Fruit fly (Drosophila melanogaster): Measurements from ENCODE around the gene CG17219.

Gene CG17219

dm6 chr2L:2992664-2993174, 36.3 kb upstream of the CG17219 start, which contains the start of the genes okr and CG3558 (continued):
- TF ChIP-seq chinmo (GFP tag; IDR thresholded peaks at IDR 0.05; ENCODE audit: partially characterized antibody): no peak
- TF ChIP-seq sim (GFP tag; IDR thresholded peaks at IDR 0.05): no peak
- TF ChIP-seq trh (GFP tag; optimal IDR thresholded peaks at IDR 0.05): no peak
- TF ChIP-seq zf30C (GFP tag; optimal IDR thresholded peaks at IDR 0.05): no peak
- no peak for TF ChIP-seq HmgD (GFP tag; optimal IDR thresholded peaks at IDR 0.05)
- no peak for TF ChIP-seq ro (GFP tag; IDR thresholded peaks at IDR 0.05)
- TF ChIP-seq Mad (GFP tag; optimal IDR thresholded peaks at IDR 0.05): no peak
- no peak for TF ChIP-seq CG6813 (GFP tag; optimal IDR thresholded peaks at IDR 0.05)
- TF ChIP-seq CG17361 (GFP tag; IDR thresholded peaks at IDR 0.05): no peak
- TF ChIP-seq Sry-δ (GFP tag; optimal IDR thresholded peaks at IDR 0.05): peak; percentile 89
- no peak for TF ChIP-seq Optix (GFP tag; IDR thresholded peaks at IDR 0.05)
- no peak for TF ChIP-seq CG3065 (GFP tag; optimal IDR thresholded peaks at IDR 0.05)
- no peak for TF ChIP-seq fd96Cb (tag; optimal IDR thresholded peaks at IDR 0.05)
- TF ChIP-seq Max (GFP tag; optimal IDR thresholded peaks at IDR 0.05): no peak
- peak in 1 of 3 experiments; percentile 7 for TF ChIP-seq lola (GFP tag; optimal IDR thresholded peaks at IDR 0.05)
- no peak for TF ChIP-seq CG18764 (GFP tag; optimal IDR thresholded peaks at IDR 0.05)
- TF ChIP-seq Lpt (GFP tag; optimal IDR thresholded peaks at IDR 0.05): no peak
- no peak for TF ChIP-seq Doc2 (GFP tag; IDR thresholded peaks at IDR 0.05)
- TF ChIP-seq CG8281 (tag; optimal IDR thresholded peaks at IDR 0.05): no peak
- peak; percentile 87 for TF ChIP-seq Scr (GFP tag; IDR thresholded peaks at IDR 0.05; ENCODE audit: partially characterized antibody)
- peak; percentile 57 for TF ChIP-seq gfzf (GFP tag; optimal IDR thresholded peaks at IDR 0.05)
- TF ChIP-seq CG7839 (tag; optimal IDR thresholded peaks at IDR 0.05): no peak
- no peak for TF ChIP-seq CG6175 (GFP tag; IDR thresholded peaks at IDR 0.05)
- TF ChIP-seq CG7271 (tag; optimal IDR thresholded peaks at IDR 0.05): no peak
- peak; percentile 69 for TF ChIP-seq nerfin-2 (GFP tag; IDR thresholded peaks at IDR 0.05; ENCODE audit: partially characterized antibody)
- no peak for TF ChIP-seq CG15011 (GFP tag; optimal IDR thresholded peaks at IDR 0.05)
- no peak for TF ChIP-seq CG30403 (GFP tag; optimal IDR thresholded peaks at IDR 0.05)
- no peak for TF ChIP-seq CG7745 (tag; optimal IDR thresholded peaks at IDR 0.05)
- TF ChIP-seq sr (GFP tag; IDR thresholded peaks at IDR 0.05): no peak
- TF ChIP-seq CG14014 (GFP tag; IDR thresholded peaks at IDR 0.05): no peak
- TF ChIP-seq H2.0 (GFP tag; IDR thresholded peaks at IDR 0.05): no peak
- no peak for TF ChIP-seq fu2 (GFP tag; optimal IDR thresholded peaks at IDR 0.05)
- no peak for TF ChIP-seq CG11085 (GFP tag; IDR thresholded peaks at IDR 0.05)
- TF ChIP-seq Sry-β (GFP tag; optimal IDR thresholded peaks at IDR 0.05): no peak
- peak; percentile 76 for TF ChIP-seq vnd (GFP tag; IDR thresholded peaks at IDR 0.05; ENCODE audit: partially characterized antibody)
- TF ChIP-seq CG16813 (GFP tag; IDR thresholded peaks at IDR 0.05; ENCODE audit: partially characterized antibody): peak; percentile 84
- TF ChIP-seq D19B (GFP tag; optimal IDR thresholded peaks at IDR 0.05): no peak
- TF ChIP-seq tll (GFP tag; optimal IDR thresholded peaks at IDR 0.05): no peak
- no peak for TF ChIP-seq CG6854 (GFP tag; optimal IDR thresholded peaks at IDR 0.05)
- TF ChIP-seq CG17385 (GFP tag; optimal IDR thresholded peaks at IDR 0.05): no peak
- TF ChIP-seq tna (GFP tag; IDR thresholded peaks at IDR 0.05; ENCODE audit: partially characterized antibody): peak; percentile 47; the same call in 1 of the 2 replicates
- no peak for TF ChIP-seq insv (GFP tag; optimal IDR thresholded peaks at IDR 0.05)
- no peak for TF ChIP-seq Six4 (GFP tag; optimal IDR thresholded peaks at IDR 0.05)
- TF ChIP-seq Med (GFP tag): peak; percentile 81
- TF ChIP-seq CHES-1-like (GFP tag; optimal IDR thresholded peaks at IDR 0.05): no peak
- TF ChIP-seq zen2 (GFP tag; IDR thresholded peaks at IDR 0.05; ENCODE audit: partially characterized antibody): peak; percentile 70; the same call in 1 of the 3 replicates
- peak; percentile 70 to 95 for TF ChIP-seq crp (GFP tag; optimal IDR thresholded peaks at IDR 0.05)
- no peak for TF ChIP-seq CG11247 (GFP tag; IDR thresholded peaks at IDR 0.05)
- TF ChIP-seq CG1792 (GFP tag; optimal IDR thresholded peaks at IDR 0.05): no peak
- TF ChIP-seq CG4707 (GFP tag; optimal IDR thresholded peaks at IDR 0.05): peak; percentile 10

Data from whole organism, embryonic.